Worm (Caenorhabditis elegans) whole organism, L3 larva: ENCODE measurements around the gene npax-4.
A peak's percentile ranks its signal among the peaks of the same experiment; 100 is the strongest.

Experiments
- R02D3.7 ChIP-seq: fragments of 150-350 bp; optimal IDR thresholded peaks from 2 replicates; lab custom pipeline; 2014; ENCODE audit warnings: missing biosample characterization, missing genetic modification characterization
- ZK546.5 ChIP-seq: sonication (generic microtip); optimal IDR thresholded peaks from 2 replicates; lab custom pipeline; 2017; ENCODE audit warnings: missing biosample characterization, missing genetic modification characterization
- aly-2 ChIP-seq: fragments of 150-350 bp; optimal IDR thresholded peaks from 2 replicates; lab custom pipeline; 2014; ENCODE audit warnings: missing biosample characterization, missing genetic modification characterization
- ama-1 ChIP-seq: fragments of 150-350 bp; optimal IDR thresholded peaks from 2 replicates; lab custom pipeline; 2018
- ceh-28 ChIP-seq: fragments of 150-350 bp; optimal IDR thresholded peaks from 2 replicates; lab custom pipeline; 2014; ENCODE audit warnings: missing biosample characterization, missing genetic modification reagents, missing genetic modification characterization
- ceh-82 ChIP-seq: fragments of 150-350 bp; optimal IDR thresholded peaks from 2 replicates; lab custom pipeline; 2014; ENCODE audit warnings: missing biosample characterization, missing genetic modification characterization
- ceh-9 ChIP-seq: sonication (generic microtip); optimal IDR thresholded peaks from 2 replicates; lab custom pipeline; 2018; ENCODE audit warnings: missing biosample characterization, missing genetic modification characterization
- daf-12 ChIP-seq: fragments of 150-350 bp; optimal IDR thresholded peaks from 2 replicates; lab custom pipeline; 2014; ENCODE audit warnings: missing biosample characterization, missing genetic modification reagents, missing genetic modification characterization
- egl-27 ChIP-seq: sonication (generic microtip); optimal IDR thresholded peaks from 4 replicates; lab custom pipeline; 2017; ENCODE audit warnings: missing biosample characterization, missing genetic modification reagents, missing genetic modification characterization
- egl-5 ChIP-seq: fragments of 150-350 bp; optimal IDR thresholded peaks from 2 replicates; lab custom pipeline; 2017; ENCODE audit warnings: missing biosample characterization, missing genetic modification reagents, missing genetic modification characterization, inconsistent platforms
- elt-1 ChIP-seq: fragments of 150-350 bp; optimal IDR thresholded peaks from 2 replicates; lab custom pipeline; 2014; ENCODE audit warnings: missing biosample characterization, missing genetic modification characterization
- elt-2 ChIP-seq: sonication (generic microtip); optimal IDR thresholded peaks from 2 replicates; lab custom pipeline; 2016; ENCODE audit warnings: missing genetic modification reagents, mild to moderate bottlenecking, missing genetic modification characterization, missing compliant biosample characterization
- elt-3 ChIP-seq, 3 experiments: fragments of 150-350 bp in 1 of 3; sonication (generic microtip) in 2 of 3; optimal IDR thresholded peaks; 2 replicates in 2 of 3; 4 replicates in 1 of 3; lab custom pipeline; 2014 to 2017; ENCODE audit warnings: missing biosample characterization in 3 of 3, missing genetic modification characterization in 3 of 3
- fkh-10 ChIP-seq: sonication (generic microtip); optimal IDR thresholded peaks from 2 replicates; lab custom pipeline; 2017; ENCODE audit warnings: missing biosample characterization, missing genetic modification reagents, missing genetic modification characterization
- fkh-2 ChIP-seq: fragments of 150-350 bp; optimal IDR thresholded peaks from 2 replicates; lab custom pipeline; 2014; ENCODE audit warnings: missing biosample characterization, missing genetic modification reagents, missing genetic modification characterization
- fos-1 ChIP-seq: fragments of 150-350 bp; optimal IDR thresholded peaks from 2 replicates; lab custom pipeline; 2014; ENCODE audit warnings: missing biosample characterization, missing genetic modification characterization
- hmg-11 ChIP-seq: sonication (generic microtip); optimal IDR thresholded peaks from 2 replicates; lab custom pipeline; 2016; ENCODE audit warnings: missing genetic modification characterization, missing compliant biosample characterization
- jun-1 ChIP-seq: fragments of 150-350 bp; optimal IDR thresholded peaks from 2 replicates; lab custom pipeline; 2014; ENCODE audit warnings: missing biosample characterization, missing genetic modification reagents, missing genetic modification characterization
- lin-15B ChIP-seq: fragments of 150-350 bp; optimal IDR thresholded peaks from 2 replicates; lab custom pipeline; 2014; ENCODE audit warnings: missing biosample characterization, missing genetic modification characterization
- lin-39 ChIP-seq: fragments of 150-350 bp; optimal IDR thresholded peaks from 2 replicates; lab custom pipeline; 2018; ENCODE audit warnings: missing biosample characterization, missing genetic modification reagents, missing genetic modification characterization
- lsy-12 ChIP-seq: sonication (generic microtip); optimal IDR thresholded peaks from 2 replicates; lab custom pipeline; 2016; ENCODE audit warnings: mild to moderate bottlenecking, missing genetic modification characterization, missing compliant biosample characterization
- mdl-1 ChIP-seq: fragments of 150-350 bp; optimal IDR thresholded peaks from 2 replicates; lab custom pipeline; 2014; ENCODE audit warnings: missing biosample characterization, missing genetic modification characterization
- mml-1 ChIP-seq: fragments of 150-350 bp; sonication (generic microtip); optimal IDR thresholded peaks from 3 replicates; lab custom pipeline; 2014; ENCODE audit warnings: missing biosample characterization, missing genetic modification characterization
- nfya-1 ChIP-seq: sonication (generic microtip); optimal IDR thresholded peaks from 2 replicates; lab custom pipeline; 2017; ENCODE audit warnings: missing genetic modification characterization, mild to moderate bottlenecking, missing compliant biosample characterization, antibody characterized with exemption, moderate library complexity; ENCODE audit not compliant: insufficient read depth
- nhr-11 ChIP-seq: fragments of 150-350 bp; optimal IDR thresholded peaks from 2 replicates; lab custom pipeline; 2014; ENCODE audit warnings: missing biosample characterization, missing genetic modification characterization
- nhr-12 ChIP-seq: fragments of 150-350 bp; optimal IDR thresholded peaks from 2 replicates; lab custom pipeline; 2014; ENCODE audit warnings: missing biosample characterization, missing genetic modification characterization
- nhr-23 ChIP-seq: fragments of 150-350 bp; optimal IDR thresholded peaks from 2 replicates; lab custom pipeline; 2014; ENCODE audit warnings: missing biosample characterization, missing genetic modification reagents, missing genetic modification characterization
- nhr-237 ChIP-seq: fragments of 150-350 bp; optimal IDR thresholded peaks from 2 replicates; lab custom pipeline; 2014; ENCODE audit warnings: missing biosample characterization, missing genetic modification characterization
- nhr-25 ChIP-seq: sonication (generic microtip); optimal IDR thresholded peaks from 2 replicates; lab custom pipeline; 2017; ENCODE audit warnings: missing biosample characterization, missing genetic modification characterization
- nhr-28 ChIP-seq: fragments of 150-350 bp; optimal IDR thresholded peaks from 2 replicates; lab custom pipeline; 2014; ENCODE audit warnings: missing biosample characterization, missing genetic modification characterization
- nhr-43 ChIP-seq: sonication (generic microtip); optimal IDR thresholded peaks from 2 replicates; lab custom pipeline; 2016; ENCODE audit warnings: mild to moderate bottlenecking, missing genetic modification characterization, missing compliant biosample characterization; ENCODE audit not compliant: poor library complexity, severe bottlenecking
- nhr-67 ChIP-seq: fragments of 150-350 bp; optimal IDR thresholded peaks from 2 replicates; lab custom pipeline; 2014; ENCODE audit warnings: missing biosample characterization, missing genetic modification characterization
- nhr-76 ChIP-seq: fragments of 150-350 bp; sonication (generic microtip); optimal IDR thresholded peaks from 5 replicates; lab custom pipeline; 2014; ENCODE audit warnings: missing biosample characterization, missing genetic modification characterization
- nhr-77 ChIP-seq: fragments of 150-350 bp; optimal IDR thresholded peaks from 2 replicates; lab custom pipeline; 2014; ENCODE audit warnings: missing biosample characterization, missing genetic modification characterization
- pha-4 ChIP-seq: fragments of 150-350 bp; optimal IDR thresholded peaks from 2 replicates; lab custom pipeline; 2014; ENCODE audit warnings: missing biosample characterization, missing genetic modification reagents, missing genetic modification characterization
- pqm-1 ChIP-seq: fragments of 150-350 bp; optimal IDR thresholded peaks from 2 replicates; lab custom pipeline; 2017; ENCODE audit warnings: missing biosample characterization, missing genetic modification characterization, inconsistent platforms
- sea-2 ChIP-seq: fragments of 150-350 bp; sonication (generic microtip); optimal IDR thresholded peaks from 4 replicates; lab custom pipeline; 2014; ENCODE audit warnings: missing biosample characterization, missing genetic modification reagents, missing genetic modification characterization
- skn-1 ChIP-seq: fragments of 150-350 bp; optimal IDR thresholded peaks from 2 replicates; lab custom pipeline; 2014; ENCODE audit warnings: missing biosample characterization, missing genetic modification characterization
- snpc-4 ChIP-seq: fragments of 150-350 bp; optimal IDR thresholded peaks from 2 replicates; lab custom pipeline; 2014; ENCODE audit warnings: missing biosample characterization, missing genetic modification characterization
- tbx-2 ChIP-seq: sonication (generic microtip); optimal IDR thresholded peaks from 2 replicates; lab custom pipeline; 2016; ENCODE audit warnings: mild to moderate bottlenecking, missing genetic modification characterization, missing compliant biosample characterization
- unc-39 ChIP-seq: sonication (generic microtip); optimal IDR thresholded peaks from 4 replicates; lab custom pipeline; 2017; ENCODE audit warnings: missing biosample characterization, missing genetic modification characterization
- zag-1 ChIP-seq: fragments of 150-350 bp; optimal IDR thresholded peaks from 2 replicates; lab custom pipeline; 2014; ENCODE audit warnings: missing biosample characterization, missing genetic modification characterization
- ztf-11 ChIP-seq: fragments of 150-350 bp; optimal IDR thresholded peaks from 2 replicates; lab custom pipeline; 2014; ENCODE audit warnings: missing biosample characterization, missing genetic modification characterization
- ztf-4 ChIP-seq: fragments of 150-350 bp; optimal IDR thresholded peaks from 2 replicates; lab custom pipeline; 2014; ENCODE audit warnings: missing biosample characterization, missing genetic modification characterization

npax-4 gene

ce11 chrIV:8906164-8906563, 26.5 kb upstream of the npax-4 start, which contains the start of gene C27B7.6:
Gene C27B7.6, minus strand, starts transcription at chrIV:8906345.
- no peak for TF ChIP-seq pha-4 (tag; lab: Kevin White, UChicago)
- no peak for TF ChIP-seq fos-1 (tag; lab: Kevin White, UChicago)
- TF ChIP-seq zag-1: no peak
- no peak for TF ChIP-seq mml-1 (tag; lab: Kevin White, UChicago)

- TF ChIP-seq elt-2 (peak; percentile 12), ama-1 (lab: Kevin White, UChicago) (no peak)
- TF ChIP-seq, all 47 proteins: peak for 1
Observed at ce11 chrIV:8901346-8901745, 21.6 kb upstream of the npax-4 start, which contains the start of gene C27B7.5. Gene C27B7.5, plus strand, starts transcription at chrIV:8901646.

- peak; percentile 20 for TF ChIP-seq ama-1 (lab: Kevin White, UChicago)
- peak; percentile 99 for TF ChIP-seq pha-4 (tag; lab: Kevin White, UChicago)
- TF ChIP-seq hmg-11 (tag; lab: Kevin White, UChicago): peak; percentile 22
- peak; percentile 26 for TF ChIP-seq jun-1 (tag; lab: Kevin White, UChicago)
- no peak for TF ChIP-seq nhr-67 (tag; lab: Kevin White, UChicago)
- no peak for TF ChIP-seq mdl-1 (tag; lab: Kevin White, UChicago)
- TF ChIP-seq elt-3 (tag; optimal IDR thresholded peaks at IDR 0.05; lab: Kevin White, UChicago): no peak
- no peak for TF ChIP-seq fkh-2 (tag; lab: Kevin White, UChicago)
- TF ChIP-seq nhr-25 (tag; lab: Kevin White, UChicago): peak; percentile 71
- TF ChIP-seq egl-5 (tag; lab: Kevin White, UChicago): peak; percentile 69
- no peak for TF ChIP-seq lsy-12 (tag; lab: Kevin White, UChicago)
- TF ChIP-seq ceh-9 (tag; lab: Kevin White, UChicago): no peak
- peak; percentile 74 for TF ChIP-seq nfya-1 (tag; lab: Kevin White, UChicago)
- no peak for TF ChIP-seq skn-1 (tag; lab: Kevin White, UChicago)
- TF ChIP-seq nhr-11 (tag; lab: Kevin White, UChicago): peak; percentile 6
- TF ChIP-seq sea-2 (GFP tag; lab: Kevin White, UChicago): no peak
- TF ChIP-seq ztf-11 (tag; lab: Kevin White, UChicago): no peak
- TF ChIP-seq fos-1 (tag; lab: Kevin White, UChicago): no peak
- no peak for TF ChIP-seq ZK546.5 (tag; lab: Kevin White, UChicago)
- TF ChIP-seq pqm-1 (tag; lab: Kevin White, UChicago): peak; percentile 46
- TF ChIP-seq lin-15B (tag; lab: Kevin White, UChicago): peak; percentile 72
- TF ChIP-seq ztf-4: peak; percentile 57
- no peak for TF ChIP-seq egl-27 (tag; lab: Kevin White, UChicago)
- no peak for TF ChIP-seq tbx-2 (tag; lab: Kevin White, UChicago)
- TF ChIP-seq nhr-43 (tag; lab: Kevin White, UChicago): no peak
- no peak for TF ChIP-seq elt-1 (tag; lab: Kevin White, UChicago)
- peak; percentile 54 for TF ChIP-seq ceh-28 (tag; lab: Kevin White, UChicago)
- TF ChIP-seq fkh-10: no peak
- no peak for TF ChIP-seq ceh-82 (tag; lab: Kevin White, UChicago)
- TF ChIP-seq nhr-23 (tag; lab: Kevin White, UChicago): peak; percentile 18
- TF ChIP-seq daf-12 (tag; lab: Kevin White, UChicago): no peak
- no peak for TF ChIP-seq nhr-237 (tag; lab: Kevin White, UChicago)
- TF ChIP-seq mml-1 (tag; lab: Kevin White, UChicago): no peak
- TF ChIP-seq R02D3.7 (tag; lab: Kevin White, UChicago): no peak
- no peak for TF ChIP-seq nhr-28 (tag; lab: Kevin White, UChicago)
- TF ChIP-seq aly-2: no peak
- TF ChIP-seq snpc-4: no peak
- no peak for TF ChIP-seq nhr-77 (tag; lab: Kevin White, UChicago)
- peak; percentile 28 for TF ChIP-seq lin-39 (tag; lab: Kevin White, UChicago)
- TF ChIP-seq unc-39 (tag; lab: Kevin White, UChicago): no peak
- no peak for TF ChIP-seq nhr-76 (tag; lab: Kevin White, UChicago)
- no peak for TF ChIP-seq zag-1
- TF ChIP-seq nhr-12: no peak
- peak; percentile 60 for TF ChIP-seq elt-2
Observed at ce11 chrIV:8893746-8894145, 14.0 kb upstream of the npax-4 start, which contains the start of gene rad-54.L2. Gene rad-54.L2, plus strand, starts transcription at chrIV:8894077.
